Worm (Caenorhabditis elegans) whole organism, L1 larva: ENCODE results near the gene ent-1.

Experiments
- ceh-82 ChIP-seq, 3 experiments: fragments of 150-350 bp in 1 of 3; sonication (generic microtip) in 2 of 3; optimal IDR thresholded peaks; 2 replicates each; lab custom pipeline; 2014 to 2017; ENCODE audit warnings: missing biosample characterization in 3 of 3, missing genetic modification characterization in 3 of 3
- efl-3 ChIP-seq: fragments of 200-800 bp; sonication (Bioruptor generic); optimal IDR thresholded peaks from 2 replicates; lab custom pipeline; 2018; ENCODE audit warnings: mild to moderate bottlenecking, missing genetic modification characterization, missing compliant biosample characterization
- lin-13 ChIP-seq: fragments of 150-350 bp; optimal IDR thresholded peaks from 2 replicates; lab custom pipeline; 2014; ENCODE audit warnings: missing biosample characterization, missing genetic modification reagents, missing genetic modification characterization
- nhr-237 ChIP-seq: fragments of 150-350 bp; optimal IDR thresholded peaks from 2 replicates; lab custom pipeline; 2014; ENCODE audit warnings: missing biosample characterization, missing genetic modification characterization
- nhr-28 ChIP-seq: fragments of 150-350 bp; optimal IDR thresholded peaks from 2 replicates; lab custom pipeline; 2014; ENCODE audit warnings: missing biosample characterization, missing genetic modification characterization
- rnt-1 ChIP-seq: sonication (generic microtip); optimal IDR thresholded peaks from 2 replicates; lab custom pipeline; 2016; ENCODE audit warnings: mild to moderate bottlenecking, missing genetic modification characterization, moderate library complexity, missing compliant biosample characterization
- sptf-1 ChIP-seq: fragments of 150-350 bp; optimal IDR thresholded peaks from 2 replicates; lab custom pipeline; 2014; ENCODE audit warnings: missing biosample characterization, missing genetic modification characterization

DNA sequence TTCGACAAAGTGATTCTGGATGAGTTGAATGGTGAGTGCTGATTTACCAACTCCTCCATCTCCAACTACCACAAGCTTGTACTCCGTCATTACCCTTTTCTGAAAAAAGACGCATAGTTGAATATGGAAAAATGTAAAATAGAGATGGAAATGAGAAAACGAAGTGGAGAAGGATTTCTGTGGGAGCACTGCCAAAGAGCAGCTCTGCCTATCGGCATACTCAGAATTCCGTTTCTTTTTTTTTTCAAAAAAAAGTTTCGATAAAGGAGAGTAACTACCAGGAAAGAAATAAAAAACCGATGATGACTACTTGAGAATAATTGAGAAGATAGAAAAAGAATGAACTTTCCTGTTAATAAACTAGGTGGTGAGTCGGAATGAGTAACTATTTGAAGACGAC lies 35.7 kb upstream of the ent-1 start, which contains the start of gene let-60:
- TF ChIP-seq rnt-1 (tag; lab: Kevin White, UChicago) (no peak), nhr-28 (tag; lab: Kevin White, UChicago) (no peak), lin-13 (GFP tag; lab: Kevin White, UChicago) (no peak), efl-3 (GFP tag; lab: Kevin White, UChicago) (no peak), ceh-82 (tag; optimal IDR thresholded peaks at IDR 0.05; lab: Kevin White, UChicago) (no peak), nhr-237 (tag; lab: Kevin White, UChicago) (no peak), sptf-1 (tag; lab: Kevin White, UChicago) (no peak)
